Fruit fly (Drosophila melanogaster): ENCODE results near the gene CG14984.

The CG14984 gene

DNA sequence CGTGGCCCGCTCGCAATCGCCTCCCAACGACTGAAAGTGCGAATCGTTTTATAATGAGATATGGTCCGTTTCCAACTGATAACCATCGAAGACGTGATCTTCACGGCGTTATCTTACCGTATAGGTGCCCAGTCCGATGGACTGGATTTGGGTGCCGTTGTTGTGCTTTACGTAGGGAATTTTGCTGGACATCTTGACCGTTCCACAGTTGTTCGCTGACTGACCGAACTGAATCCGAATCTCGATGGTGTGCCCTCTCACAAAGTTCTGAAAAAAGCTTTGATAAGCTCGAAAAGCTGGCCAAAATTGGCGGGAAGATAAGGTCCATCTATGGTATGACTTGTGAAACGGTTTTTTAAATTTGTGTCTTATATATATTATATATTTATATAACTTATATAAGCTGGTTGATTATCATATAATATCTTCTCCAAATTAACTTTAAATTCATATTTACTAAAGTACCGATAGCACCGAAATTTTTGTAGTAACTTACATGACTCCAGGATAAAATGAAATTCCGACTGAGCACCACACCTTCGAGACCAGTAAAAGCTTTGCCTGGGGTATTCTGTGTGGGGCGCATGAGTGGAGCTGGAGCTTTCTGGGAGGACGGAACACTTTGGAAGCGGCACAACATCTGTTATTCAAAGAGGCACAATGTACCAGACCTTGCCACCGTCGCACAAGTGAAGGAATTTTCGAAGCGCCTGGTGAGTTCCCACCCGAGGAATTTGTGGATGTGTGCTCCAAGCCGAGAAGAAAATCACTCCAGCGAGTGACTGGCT is 9.9 kb downstream of the CG14984 start, which contains the start of the genes CG10863 and CG14982:
Gene CG10863, minus strand, starts transcription at position 225 of the 788 bp plus-strand sequence.
Gene CG14982, plus strand, starts transcription at position 470 of the 788 bp plus-strand sequence.
- TF ChIP-seq CG4496 (GFP tag; IDR thresholded peaks at IDR 0.05): 0 out of 3 replicates have a peak, but pooled peaks have one; percentile 37
- TF ChIP-seq D1 (tag; optimal IDR thresholded peaks at IDR 0.05): no peak
- TF ChIP-seq Pif1B (GFP tag; optimal IDR thresholded peaks at IDR 0.05): no peak
- TF ChIP-seq EcR (GFP tag; optimal IDR thresholded peaks at IDR 0.05): peak; percentile 25
- peak; percentile 5 for TF ChIP-seq Snoo (tag; optimal IDR thresholded peaks at IDR 0.05)
- TF ChIP-seq CG8159 (tag; optimal IDR thresholded peaks at IDR 0.05): peak; percentile 4
- TF ChIP-seq fd96Ca (GFP tag; IDR thresholded peaks at IDR 0.05): peak; percentile 8; the same call in 1 of the 3 replicates
- TF ChIP-seq CG12605 (GFP tag; IDR thresholded peaks at IDR 0.05): peak; percentile 70
- no peak for TF ChIP-seq rn (GFP tag; IDR thresholded peaks at IDR 0.05)

DNA sequence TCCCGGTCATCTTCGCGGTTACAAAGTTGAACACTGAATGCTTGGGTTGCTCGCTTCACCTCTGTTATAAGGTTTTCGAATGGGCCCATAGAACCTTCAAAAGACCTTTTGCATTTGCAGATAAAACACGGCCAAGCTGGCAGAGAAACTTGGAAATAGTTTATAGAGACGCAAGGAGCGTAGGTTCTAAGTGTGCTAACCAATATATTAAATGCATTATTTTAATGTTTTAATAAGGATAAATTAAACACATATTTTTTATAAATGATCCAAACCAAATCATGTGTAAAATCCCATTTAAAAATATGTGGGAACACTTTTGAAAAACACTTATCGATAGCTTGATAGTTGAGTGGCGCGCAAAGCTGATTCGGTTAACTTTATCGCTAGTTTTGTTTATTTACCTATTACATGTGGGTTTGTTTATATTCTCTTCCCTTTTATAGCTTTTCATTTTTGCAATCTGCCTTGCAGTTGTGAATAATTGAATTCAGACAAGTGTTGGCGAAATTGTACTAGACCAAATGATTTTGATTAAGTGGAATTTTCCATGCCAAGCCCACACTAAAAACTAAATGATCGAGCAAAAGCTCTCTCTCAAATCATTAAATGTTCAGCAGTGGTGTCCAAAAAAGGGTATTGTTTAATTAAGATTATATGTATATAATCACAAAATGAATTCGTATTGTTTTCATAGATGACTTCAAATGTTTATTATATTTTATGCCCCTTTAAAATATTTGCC is 12.1 kb downstream of the CG14984 start, which contains the start of gene CG12766:
Gene CG12766, minus strand, starts transcription at position 51 of the 745 bp plus-strand sequence.
- TF ChIP-seq Pif1A (GFP tag; optimal IDR thresholded peaks at IDR 0.05): no peak
- TF ChIP-seq CG8301 (tag; optimal IDR thresholded peaks at IDR 0.05): no peak
- TF ChIP-seq CG10348 (GFP tag; IDR thresholded peaks at IDR 0.05): no peak
- TF ChIP-seq D1 (tag; optimal IDR thresholded peaks at IDR 0.05): no peak
- TF ChIP-seq CG4496 (GFP tag; IDR thresholded peaks at IDR 0.05): peak; percentile 80
- no peak for TF ChIP-seq EcR (GFP tag; optimal IDR thresholded peaks at IDR 0.05)
- TF ChIP-seq Pif1B (GFP tag; optimal IDR thresholded peaks at IDR 0.05): no peak
- no peak for TF ChIP-seq CG8159 (tag; optimal IDR thresholded peaks at IDR 0.05)
- TF ChIP-seq CG14655 (GFP tag; optimal IDR thresholded peaks at IDR 0.05): no peak
- peak; percentile 52 for TF ChIP-seq CG32121 (GFP tag; IDR thresholded peaks at IDR 0.05)
- TF ChIP-seq Snoo (tag; optimal IDR thresholded peaks at IDR 0.05): no peak
- peak; percentile 55 for TF ChIP-seq CG12605 (GFP tag; IDR thresholded peaks at IDR 0.05)
- TF ChIP-seq Ets98B (GFP tag; IDR thresholded peaks at IDR 0.05): peak; percentile 21; the same call in 1 of the 2 replicates
- TF ChIP-seq CG9948 (tag; optimal IDR thresholded peaks at IDR 0.05): no peak
- TF ChIP-seq rn (GFP tag; IDR thresholded peaks at IDR 0.05): no peak
- no peak for TF ChIP-seq CG13204 (GFP tag; optimal IDR thresholded peaks at IDR 0.05)
- no peak for TF ChIP-seq CG34367 (tag; optimal IDR thresholded peaks at IDR 0.05)
- no peak for TF ChIP-seq CG17806 (tag; optimal IDR thresholded peaks at IDR 0.05)
- no peak for TF ChIP-seq gl (tag; optimal IDR thresholded peaks at IDR 0.05)
- TF ChIP-seq fd96Ca (GFP tag; IDR thresholded peaks at IDR 0.05): no peak
- TF ChIP-seq CG15710 (tag; optimal IDR thresholded peaks at IDR 0.05): no peak

DNA sequence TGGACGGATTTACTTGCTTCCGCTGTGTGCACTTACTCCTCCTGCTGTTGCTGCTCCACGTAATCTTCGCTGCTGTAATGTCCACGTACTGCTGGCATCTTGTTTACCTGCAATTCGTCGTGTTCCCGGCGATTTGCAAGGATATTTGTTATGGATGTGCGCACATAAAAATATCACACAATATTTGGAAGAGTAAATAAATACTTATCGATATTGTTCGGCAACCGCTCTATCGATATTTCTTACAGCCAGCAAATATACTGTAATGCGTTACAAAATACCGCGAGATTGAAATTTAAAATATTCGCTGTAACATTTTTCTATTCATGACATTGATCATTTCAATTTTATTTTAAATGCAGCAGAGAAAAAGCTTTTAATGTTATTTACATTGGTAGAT is 14.5 kb downstream of the CG14984 start, which contains the start of gene CG10866:
Gene CG10866, minus strand, starts transcription at position 187 of the 400 bp plus-strand sequence.
- TF ChIP-seq CG14655 (GFP tag; optimal IDR thresholded peaks at IDR 0.05) (no peak), rn (GFP tag; IDR thresholded peaks at IDR 0.05) (no peak)

DNA sequence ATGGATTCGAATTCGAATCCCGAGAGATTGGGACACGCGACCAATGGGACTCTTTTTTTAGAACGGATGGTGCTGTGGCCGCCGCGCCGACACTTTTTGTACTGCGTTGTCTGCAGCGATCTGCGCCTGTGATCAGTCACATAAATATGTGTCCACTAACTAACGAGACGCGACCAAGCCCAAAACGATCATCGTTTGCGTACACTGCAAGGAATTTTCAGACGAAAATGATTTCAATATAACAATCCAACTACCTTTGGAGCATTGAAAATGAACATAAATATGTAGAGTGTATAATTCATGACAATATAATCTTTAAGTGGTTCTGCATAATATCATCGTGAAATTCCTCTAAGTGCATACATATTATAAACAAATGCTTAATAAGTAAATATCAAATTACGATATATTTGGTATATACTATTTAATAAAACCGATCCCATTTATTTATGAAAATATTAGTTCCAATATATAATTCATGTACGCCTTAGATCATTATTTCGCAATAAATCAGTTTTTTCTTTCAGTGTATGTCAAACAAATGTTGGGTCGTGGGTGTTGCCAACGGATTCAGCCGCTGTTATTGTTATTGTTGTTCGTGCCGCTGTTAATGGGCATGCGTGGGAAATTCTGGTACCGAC is 16.7 kb downstream of the CG14984 start, which contains the start of gene Eip63F-1:
Gene Eip63F-1, minus strand, starts transcription at position 51 of the 641 bp plus-strand sequence.
- no peak for TF ChIP-seq CG17806 (tag; optimal IDR thresholded peaks at IDR 0.05)
- peak; percentile 57 for TF ChIP-seq CG8301 (tag; optimal IDR thresholded peaks at IDR 0.05)
- no peak for TF ChIP-seq CG34367 (tag; optimal IDR thresholded peaks at IDR 0.05)
- peak; percentile 55 for TF ChIP-seq CG32121 (GFP tag; IDR thresholded peaks at IDR 0.05)
- TF ChIP-seq Ets98B (GFP tag; IDR thresholded peaks at IDR 0.05): peak; percentile 45; the same call in 1 of the 2 replicates
- TF ChIP-seq CG13204 (GFP tag; optimal IDR thresholded peaks at IDR 0.05): no peak
- TF ChIP-seq CG15710 (tag; optimal IDR thresholded peaks at IDR 0.05): no peak

DNA sequence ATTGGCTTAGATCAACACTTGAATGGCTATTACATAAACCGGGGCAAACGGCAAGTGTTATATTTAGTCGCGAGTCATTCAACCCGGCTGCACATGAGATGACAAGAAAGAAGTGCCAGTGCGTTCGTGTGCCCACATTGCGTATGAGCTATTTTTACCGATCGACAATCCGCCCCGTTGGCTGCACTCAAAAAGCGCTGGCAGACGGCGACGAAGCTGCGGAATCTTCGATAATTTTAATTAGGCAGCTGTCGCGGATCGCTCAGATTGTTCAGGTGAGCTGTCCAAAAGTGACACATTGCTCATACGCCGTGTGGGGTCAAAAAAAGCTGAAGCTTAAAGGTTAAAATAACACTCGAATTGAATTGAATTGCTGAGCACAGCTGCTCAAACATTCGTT is 18.2 kb downstream of the CG14984 start:
- TF ChIP-seq Pif1A (GFP tag; optimal IDR thresholded peaks at IDR 0.05) (no peak), CG12605 (GFP tag; IDR thresholded peaks at IDR 0.05) (no peak), Ets98B (GFP tag; IDR thresholded peaks at IDR 0.05) (no peak), CG10348 (GFP tag; IDR thresholded peaks at IDR 0.05) (no peak), Pif1B (GFP tag; optimal IDR thresholded peaks at IDR 0.05) (no peak), CG8159 (tag; optimal IDR thresholded peaks at IDR 0.05) (no peak), CG34367 (tag; optimal IDR thresholded peaks at IDR 0.05) (no peak), CG9948 (tag; optimal IDR thresholded peaks at IDR 0.05) (no peak), CG4496 (GFP tag; IDR thresholded peaks at IDR 0.05) (no peak), D1 (tag; optimal IDR thresholded peaks at IDR 0.05) (no peak), gl (tag; optimal IDR thresholded peaks at IDR 0.05) (no peak), EcR (GFP tag; optimal IDR thresholded peaks at IDR 0.05) (no peak), CG13204 (GFP tag; optimal IDR thresholded peaks at IDR 0.05) (no peak), Snoo (tag; optimal IDR thresholded peaks at IDR 0.05) (peak; percentile 3), CG14655 (GFP tag; optimal IDR thresholded peaks at IDR 0.05) (peak; percentile 31), rn (GFP tag; IDR thresholded peaks at IDR 0.05) (no peak)

All from whole organism, pupa.